Worm (Caenorhabditis elegans): ENCODE data around the gene Y39G8C.2.

DNA sequence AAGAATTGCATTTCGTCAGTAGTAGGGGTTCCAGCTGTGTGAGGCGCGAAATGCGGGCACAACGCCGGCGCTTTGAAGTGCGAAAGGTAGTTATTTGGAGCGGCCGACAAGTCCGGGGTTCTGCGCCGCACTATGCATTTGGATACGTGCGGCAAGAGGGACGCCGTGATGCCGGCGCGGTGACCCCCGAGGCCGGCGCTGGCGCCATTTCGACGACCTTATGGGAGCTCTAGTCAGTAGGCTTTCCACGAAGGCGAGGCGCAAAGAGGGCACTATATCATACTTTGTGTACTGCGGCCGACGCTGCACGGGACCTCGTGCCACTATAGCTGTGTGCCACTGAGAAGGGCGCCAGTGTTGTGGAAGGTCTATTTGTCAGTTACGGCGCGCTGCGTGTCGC, 604 bp downstream of the Y39G8C.2 start:
- TF ChIP-seq sptf-1 (tag; optimal IDR thresholded peaks at IDR 0.05) (no peak), lin-15B (tag; optimal IDR thresholded peaks at IDR 0.05) (no peak), lin-13 (GFP tag; optimal IDR thresholded peaks at IDR 0.05) (no peak), unc-62 (GFP tag; optimal IDR thresholded peaks at IDR 0.05) (no peak), C16A3.4 (tag; optimal IDR thresholded peaks at IDR 0.05) (no peak), unc-98 (GFP tag; IDR thresholded peaks at IDR 0.05) (no peak), mab-9 (GFP tag; IDR thresholded peaks at IDR 0.05) (no peak), sup-37 (GFP tag; optimal IDR thresholded peaks at IDR 0.05) (no peak), nhr-11 (tag; optimal IDR thresholded peaks at IDR 0.05) (no peak), tbx-2 (tag; optimal IDR thresholded peaks at IDR 0.05) (no peak), grh-1 (GFP tag; IDR thresholded peaks at IDR 0.05) (no peak)
